Fruit fly (Drosophila melanogaster): Measurements from ENCODE around the gene Tob.

DNA sequence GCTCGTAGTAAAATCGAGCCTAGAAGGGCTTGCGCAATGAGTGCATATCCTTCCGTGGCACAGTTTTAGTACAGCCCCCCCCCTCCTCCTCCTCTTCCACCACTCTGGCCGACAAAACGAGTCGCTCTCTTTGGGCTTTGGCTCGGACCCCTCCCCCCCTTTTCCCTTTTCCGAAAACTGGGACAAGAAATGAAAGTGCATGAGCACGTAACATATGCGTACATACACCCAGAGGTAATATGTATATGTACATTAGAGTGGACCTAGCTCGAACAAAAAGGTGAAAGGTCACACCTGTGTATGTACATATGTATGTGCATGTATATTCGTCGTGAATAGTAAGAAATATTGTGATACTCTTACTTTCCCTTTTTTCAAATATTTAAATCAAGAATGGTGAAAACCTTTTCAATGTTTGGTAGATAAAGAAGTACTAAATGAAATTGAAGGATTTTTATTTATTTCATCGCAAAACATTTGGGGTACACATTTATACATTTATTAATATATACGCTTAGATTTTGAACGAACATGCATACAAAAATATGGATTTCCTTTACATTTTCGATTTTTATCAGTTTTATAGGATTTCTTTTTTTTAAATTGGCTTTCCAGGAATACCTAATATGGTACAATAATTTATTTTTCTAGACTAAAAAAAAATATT is 1.5 kb upstream of the Tob start:
- TF ChIP-seq Dif (GFP tag; optimal IDR thresholded peaks at IDR 0.05; ENCODE audit: partially characterized antibody) (no peak), Hr78 (GFP tag; optimal IDR thresholded peaks at IDR 0.05) (no peak), dl (GFP tag; optimal IDR thresholded peaks at IDR 0.05; ENCODE audit: insufficient read depth in 1 of 2, partially characterized antibody in 2 of 2) (no peak), CG9705 (GFP tag; optimal IDR thresholded peaks at IDR 0.05) (no peak), br (GFP tag; optimal IDR thresholded peaks at IDR 0.05) (no peak), dsf (GFP tag; optimal IDR thresholded peaks at IDR 0.05; ENCODE audit: borderline replicate concordance) (no peak)
